Worm (Caenorhabditis elegans): ENCODE measurements around the gene F54D8.10.
"Not testable (repeated sequence)": the region's sequence is repeated elsewhere in the genome, so short reads cannot be mapped to it uniquely, and the experiment has no call there.

The F54D8.10 gene

ce11 chrIII:5055709-5056108, 38.9 kb upstream of the F54D8.10 start, which contains the start of gene C45G9.9:
C45G9.9 (minus strand) TSS chrIII:5055809.
- TF ChIP-seq ets-5 (GFP tag; IDR thresholded peaks at IDR 0.05); dsc-1 (tag; optimal IDR thresholded peaks at IDR 0.05); pqm-1 (tag; optimal IDR thresholded peaks at IDR 0.05): not testable (repeated sequence)

- no peak for TF ChIP-seq zip-4 (GFP tag; optimal IDR thresholded peaks at IDR 0.05)
- TF ChIP-seq sup-37 (GFP tag; optimal IDR thresholded peaks at IDR 0.05) = no peak
- no peak for TF ChIP-seq ceh-88 (GFP tag; IDR thresholded peaks at IDR 0.05)
- TF ChIP-seq snu-23 (GFP tag; optimal IDR thresholded peaks at IDR 0.05) = no peak
- no peak for TF ChIP-seq fkh-8 (tag; optimal IDR thresholded peaks at IDR 0.05)
Observed at ce11 chrIII:5061798-5062197, 32.8 kb upstream of the F54D8.10 start, which contains the start of gene C45G9.10. C45G9.10 (minus strand) TSS chrIII:5061898.

- TF ChIP-seq hlh-17 (GFP tag; optimal IDR thresholded peaks at IDR 0.05; ENCODE audit: borderline replicate concordance); fos-1 (tag; optimal IDR thresholded peaks at IDR 0.05); nhr-11 (tag; optimal IDR thresholded peaks at IDR 0.05): not testable (repeated sequence)
Observed at ce11 chrIII:5062406-5062805, 32.2 kb upstream of the F54D8.10 start, which contains the start of gene C45G9.4. C45G9.4 (plus strand) TSS chrIII:5062706.

- TF ChIP-seq nhr-77 (tag; optimal IDR thresholded peaks at IDR 0.05) (peak; percentile 15), ceh-82 (tag; optimal IDR thresholded peaks at IDR 0.05) (peak; percentile 47 to 52 (median 48)), nhr-85 (tag) (peak; percentile 95), efl-1 (optimal IDR thresholded peaks at IDR 0.05) (peak; percentile 79 to 94), efl-1 (GFP tag; optimal IDR thresholded peaks at IDR 0.05 in 1 of 2) (peak; percentile 94 to 99), pax-3 (tag; optimal IDR thresholded peaks at IDR 0.05) (peak; percentile 88), elt-3 (tag; optimal IDR thresholded peaks at IDR 0.05) (peak in 2 of 6 experiments; percentile 22 to 48), C16A3.4 (tag; optimal IDR thresholded peaks at IDR 0.05) (peak; percentile 40), ceh-63 (GFP tag; optimal IDR thresholded peaks at IDR 0.05) (peak; percentile 79), fkh-10 (GFP tag; optimal IDR thresholded peaks at IDR 0.05) (no peak), dsc-1 (tag; optimal IDR thresholded peaks at IDR 0.05) (peak; percentile 92), nhr-20 (tag; optimal IDR thresholded peaks at IDR 0.05) (peak; percentile 85), mep-1 (tag; optimal IDR thresholded peaks at IDR 0.05) (peak; percentile 77), ceh-90 (tag; optimal IDR thresholded peaks at IDR 0.05) (peak; percentile 95), nhr-12 (tag; optimal IDR thresholded peaks at IDR 0.05) (no peak), fkh-8 (tag; optimal IDR thresholded peaks at IDR 0.05) (peak; percentile 68), Y116A8C.19 (tag; optimal IDR thresholded peaks at IDR 0.05; ENCODE audit: borderline replicate concordance) (peak; percentile 79), blmp-1 (tag; optimal IDR thresholded peaks at IDR 0.05) (peak; percentile 48), nhr-47 (tag; optimal IDR thresholded peaks at IDR 0.05) (peak; percentile 90), sup-37 (GFP tag; optimal IDR thresholded peaks at IDR 0.05) (peak; percentile 69), pag-3 (tag; optimal IDR thresholded peaks at IDR 0.05; ENCODE audit: borderline replicate concordance, insufficient read depth) (no peak), snu-23 (GFP tag; optimal IDR thresholded peaks at IDR 0.05) (peak; percentile 85), elt-2 (tag; optimal IDR thresholded peaks at IDR 0.05) (peak; percentile 55), swsn-7 (tag; optimal IDR thresholded peaks at IDR 0.05) (peak; percentile 78), nhr-28 (tag; optimal IDR thresholded peaks at IDR 0.05) (no peak), lin-35 (GFP tag; optimal IDR thresholded peaks at IDR 0.05) (peak; percentile 93 to 96), efl-3 (GFP tag; optimal IDR thresholded peaks at IDR 0.05) (peak; percentile 36), hlh-4 (tag; optimal IDR thresholded peaks at IDR 0.05) (peak; percentile 52), xbp-1 (tag; optimal IDR thresholded peaks at IDR 0.05) (peak; percentile 85), sptf-1 (tag; optimal IDR thresholded peaks at IDR 0.05) (no peak), vab-15 (tag; optimal IDR thresholded peaks at IDR 0.05) (peak; percentile 84), F16B12.6 (tag; optimal IDR thresholded peaks at IDR 0.05) (peak; percentile 26), ces-1 (GFP tag; optimal IDR thresholded peaks at IDR 0.05) (no peak), lin-14 (GFP tag; optimal IDR thresholded peaks at IDR 0.05) (peak; percentile 78), fos-1 (tag; optimal IDR thresholded peaks at IDR 0.05) (peak; percentile 26), hlh-17 (GFP tag; optimal IDR thresholded peaks at IDR 0.05; ENCODE audit: borderline replicate concordance) (peak; percentile 58), grh-1 (GFP tag; IDR thresholded peaks at IDR 0.05) (peak; percentile 76), unc-62 (GFP tag; optimal IDR thresholded peaks at IDR 0.05) (no peak), nhr-90 (tag; optimal IDR thresholded peaks at IDR 0.05; ENCODE audit: poor library complexity) (peak; percentile 90), ama-1 (optimal IDR thresholded peaks at IDR 0.05) (no peak)
Observed at ce11 chrIII:5068675-5069233, 25.9 kb upstream of the F54D8.10 start, which contains the start of the genes C45G9.11 and C45G9.2. C45G9.11 (minus strand) TSS chrIII:5068725. C45G9.2 (plus strand) TSS chrIII:5069066.
